Worm (Caenorhabditis elegans) whole organism, L4 larva: ENCODE measurements around the gene K08D8.1.

Source experiments
- F10B5.3 ChIP-seq: sonication (generic microtip); optimal IDR thresholded peaks from 2 replicates; lab custom pipeline; 2016; ENCODE audit warnings: mild to moderate bottlenecking, missing genetic modification characterization, missing compliant biosample characterization
- F37D6.2 ChIP-seq: sonication (generic microtip); optimal IDR thresholded peaks from 2 replicates; lab custom pipeline; 2016; ENCODE audit warnings: mild to moderate bottlenecking, missing genetic modification characterization, missing compliant biosample characterization
- Y105C5A.15 ChIP-seq: fragments of 200-800 bp; sonication (Bioruptor generic); IDR thresholded peaks from 2 replicates; pipeline ENCODE4 v1.3.6; 2022; ENCODE audit warnings: missing genetic modification characterization, missing compliant biosample characterization
- Y5F2A.4 ChIP-seq: fragments of 200-800 bp; sonication (Bioruptor generic); optimal IDR thresholded peaks from 2 replicates; lab custom pipeline; 2018; ENCODE audit warnings: mild to moderate bottlenecking, missing genetic modification characterization, missing compliant biosample characterization
- ZK337.2 ChIP-seq: fragments of 200-800 bp; sonication (Bioruptor generic); IDR thresholded peaks from 2 replicates; pipeline ENCODE4 v1.3.6; 2022; ENCODE audit warnings: missing genetic modification reagents, missing genetic modification characterization, missing compliant biosample characterization
- ZK546.5 ChIP-seq, 2 experiments: sonication (generic microtip); optimal IDR thresholded peaks; 2 replicates each; lab custom pipeline; 2017; ENCODE audit warnings: missing biosample characterization in 2 of 2, missing genetic modification characterization in 2 of 2
- aha-1 ChIP-seq: fragments of 150-350 bp; peaks from one replicate; lab custom pipeline; 2014; ENCODE audit warnings: missing biosample characterization, missing genetic modification characterization
- ceh-32 ChIP-seq: sonication (generic microtip); optimal IDR thresholded peaks from 2 replicates; lab custom pipeline; 2016; ENCODE audit warnings: mild to moderate bottlenecking, missing genetic modification characterization, missing compliant biosample characterization; ENCODE audit not compliant: poor library complexity
- ceh-44 ChIP-seq: fragments of 200-800 bp; sonication (Bioruptor generic); IDR thresholded peaks from 2 replicates; pipeline ENCODE4 v1.3.6; 2022; ENCODE audit warnings: missing genetic modification reagents, missing genetic modification characterization, missing compliant biosample characterization
- ceh-62 ChIP-seq: sonication (generic microtip); optimal IDR thresholded peaks from 2 replicates; lab custom pipeline; 2017; ENCODE audit warnings: missing biosample characterization, missing genetic modification characterization
- ces-1 ChIP-seq: fragments of 150-350 bp; sonication (generic microtip); optimal IDR thresholded peaks from 4 replicates; lab custom pipeline; 2014; ENCODE audit warnings: missing biosample characterization, missing genetic modification reagents, missing genetic modification characterization
- daf-16 ChIP-seq, 3 experiments: sonication (generic microtip); optimal IDR thresholded peaks; 2 replicates each; lab custom pipeline; 2016 to 2017; ENCODE audit warnings: missing genetic modification characterization in 3 of 3, missing genetic modification reagents in 3 of 3, mild to moderate bottlenecking in 2 of 3, missing compliant biosample characterization in 2 of 3, missing biosample characterization in 1 of 3, moderate library complexity in 1 of 3
- daf-8 ChIP-seq: fragments of 200-800 bp; sonication (Bioruptor generic); IDR thresholded peaks from 2 replicates; pipeline ENCODE4 v1.3.6; 2022; ENCODE audit warnings: missing genetic modification characterization, missing compliant biosample characterization
- dmd-6 ChIP-seq: fragments of 200-800 bp; sonication (Bioruptor generic); IDR thresholded peaks from 2 replicates; pipeline ENCODE4 v1.3.6; 2022; ENCODE audit warnings: missing genetic modification reagents, missing genetic modification characterization, missing compliant biosample characterization
- dmd-8 ChIP-seq: fragments of 200-800 bp; sonication (Bioruptor generic); IDR thresholded peaks from 2 replicates; pipeline ENCODE4 v1.3.6; 2022; ENCODE audit warnings: missing genetic modification characterization, missing compliant biosample characterization
- duxl-1 ChIP-seq: sonication (generic microtip); optimal IDR thresholded peaks from 2 replicates; lab custom pipeline; 2016; ENCODE audit warnings: mild to moderate bottlenecking, missing genetic modification characterization, moderate library complexity, missing compliant biosample characterization; ENCODE audit not compliant: poor library complexity
- dve-1 ChIP-seq: sonication (generic microtip); optimal IDR thresholded peaks from 2 replicates; lab custom pipeline; 2017; ENCODE audit warnings: antibody characterized with exemption, mild to moderate bottlenecking, missing genetic modification characterization, missing compliant biosample characterization; ENCODE audit not compliant: insufficient read depth
- fos-1 ChIP-seq: fragments of 150-350 bp; optimal IDR thresholded peaks from 2 replicates; lab custom pipeline; 2014; ENCODE audit warnings: missing biosample characterization, missing genetic modification characterization
- gei-8 ChIP-seq: fragments of 200-800 bp; sonication (Bioruptor generic); optimal IDR thresholded peaks from 2 replicates; lab custom pipeline; 2018; ENCODE audit warnings: mild to moderate bottlenecking, missing genetic modification characterization, missing compliant biosample characterization
- hlh-11 ChIP-seq: fragments of 200-800 bp; sonication (Bioruptor generic); optimal IDR thresholded peaks from 2 replicates; lab custom pipeline; 2018; ENCODE audit warnings: mild to moderate bottlenecking, missing genetic modification characterization, missing compliant biosample characterization
- hlh-30 ChIP-seq: sonication (generic microtip); optimal IDR thresholded peaks from 2 replicates; lab custom pipeline; 2017; ENCODE audit warnings: antibody characterized with exemption, mild to moderate bottlenecking, missing genetic modification characterization, missing compliant biosample characterization; ENCODE audit not compliant: insufficient read depth
- lim-7 ChIP-seq: fragments of 200-800 bp; sonication (Bioruptor generic); IDR thresholded peaks from 2 replicates; pipeline ENCODE4 v1.3.6; 2022; ENCODE audit warnings: missing genetic modification characterization, missing compliant biosample characterization
- lin-38 ChIP-seq: fragments of 200-800 bp; sonication (Bioruptor generic); IDR thresholded peaks from 2 replicates; pipeline ENCODE4 v1.3.6; 2022; ENCODE audit warnings: missing genetic modification reagents, missing genetic modification characterization, missing compliant biosample characterization
- lir-3 ChIP-seq: sonication (generic microtip); optimal IDR thresholded peaks from 2 replicates; lab custom pipeline; 2016; ENCODE audit warnings: mild to moderate bottlenecking, missing genetic modification characterization, missing compliant biosample characterization
- madf-5 ChIP-seq, 2 experiments: fragments of 200-800 bp; sonication (Bioruptor generic); IDR thresholded peaks; 2 replicates each; pipeline ENCODE4 v1.3.6; 2022; ENCODE audit warnings: missing compliant biosample characterization in 2 of 2, missing genetic modification characterization in 2 of 2
- madf-9 ChIP-seq: fragments of 200-800 bp; sonication (Bioruptor generic); conservative IDR thresholded peaks from 2 replicates; pipeline ENCODE4 v1.3.6; 2022; ENCODE audit warnings: missing genetic modification reagents, missing genetic modification characterization, missing compliant biosample characterization
- mdl-1 ChIP-seq, 2 experiments: fragments of 150-350 bp in 1 of 2; sonication (generic microtip) in 1 of 2; optimal IDR thresholded peaks; 2 replicates each; lab custom pipeline; 2014 to 2017; ENCODE audit warnings: missing biosample characterization in 2 of 2, missing genetic modification characterization in 2 of 2
- mes-2 ChIP-seq: sonication (generic microtip); optimal IDR thresholded peaks from 2 replicates; lab custom pipeline; 2016; ENCODE audit warnings: missing genotype, mild to moderate bottlenecking, missing genetic modification characterization, missing compliant biosample characterization; ENCODE audit not compliant: poor library complexity, severe bottlenecking
- mxl-2 ChIP-seq: fragments of 200-800 bp; sonication (Bioruptor generic); conservative IDR thresholded peaks from 2 replicates; pipeline ENCODE4 v1.3.6; 2022; ENCODE audit warnings: missing genetic modification reagents, missing genetic modification characterization, missing compliant biosample characterization
- mxl-3 ChIP-seq: fragments of 200-800 bp; sonication (Bioruptor generic); optimal IDR thresholded peaks from 2 replicates; lab custom pipeline; 2018; ENCODE audit warnings: mild to moderate bottlenecking, missing genetic modification characterization, missing compliant biosample characterization
- nhr-10 ChIP-seq: fragments of 150-350 bp; optimal IDR thresholded peaks from 2 replicates; lab custom pipeline; 2014; ENCODE audit warnings: missing biosample characterization, missing genetic modification characterization
- nhr-11 ChIP-seq: fragments of 150-350 bp; optimal IDR thresholded peaks from 2 replicates; lab custom pipeline; 2014; ENCODE audit warnings: missing biosample characterization, missing genetic modification characterization
- nhr-111 ChIP-seq: fragments of 200-800 bp; sonication (Bioruptor generic); optimal IDR thresholded peaks from 2 replicates; lab custom pipeline; 2018; ENCODE audit warnings: mild to moderate bottlenecking, missing genetic modification characterization, missing compliant biosample characterization
- nhr-28 ChIP-seq: fragments of 150-350 bp; optimal IDR thresholded peaks from 2 replicates; lab custom pipeline; 2014; ENCODE audit warnings: missing biosample characterization, missing genetic modification characterization
- nhr-41 ChIP-seq: fragments of 200-800 bp; sonication (Bioruptor generic); IDR thresholded peaks from 2 replicates; pipeline ENCODE4 v1.3.6; 2022; ENCODE audit warnings: missing genetic modification reagents, missing genetic modification characterization, missing compliant biosample characterization
- nhr-6 ChIP-seq: fragments of 150-350 bp; optimal IDR thresholded peaks from 2 replicates; lab custom pipeline; 2014; ENCODE audit warnings: missing biosample characterization, missing genetic modification characterization
- nhr-77 ChIP-seq: fragments of 150-350 bp; optimal IDR thresholded peaks from 2 replicates; lab custom pipeline; 2014; ENCODE audit warnings: missing biosample characterization, missing genetic modification characterization
- pqm-1 ChIP-seq: sonication (generic microtip); optimal IDR thresholded peaks from 2 replicates; lab custom pipeline; 2017; ENCODE audit warnings: missing biosample characterization, missing genetic modification characterization
- set-16 ChIP-seq: fragments of 200-800 bp; sonication (Bioruptor generic); IDR thresholded peaks from 2 replicates; pipeline ENCODE4 v1.3.6; 2022; ENCODE audit warnings: missing genetic modification reagents, missing genetic modification characterization, missing compliant biosample characterization
- snpc-4 ChIP-seq: fragments of 150-350 bp; optimal IDR thresholded peaks from 2 replicates; lab custom pipeline; 2014; ENCODE audit warnings: missing biosample characterization, missing genetic modification characterization
- unc-130 ChIP-seq: sonication (generic microtip); optimal IDR thresholded peaks from 2 replicates; lab custom pipeline; 2016; ENCODE audit warnings: missing genetic modification reagents, missing genetic modification characterization, missing compliant biosample characterization
- unc-39 ChIP-seq: sonication (generic microtip); optimal IDR thresholded peaks from 2 replicates; lab custom pipeline; 2017; ENCODE audit warnings: missing biosample characterization, missing genetic modification characterization
- vab-7 ChIP-seq: fragments of 200-800 bp; sonication (Bioruptor generic); IDR thresholded peaks from 2 replicates; pipeline ENCODE4 v1.3.6; 2022; ENCODE audit warnings: missing genetic modification reagents, missing genetic modification characterization, missing compliant biosample characterization
- zag-1 ChIP-seq: fragments of 150-350 bp; optimal IDR thresholded peaks from 2 replicates; lab custom pipeline; 2014; ENCODE audit warnings: missing biosample characterization, missing genetic modification characterization
- zfp-2 ChIP-seq: sonication (generic microtip); optimal IDR thresholded peaks from 2 replicates; lab custom pipeline; 2016; ENCODE audit warnings: mild to moderate bottlenecking, missing genetic modification characterization, missing compliant biosample characterization
- zfp-3 ChIP-seq: fragments of 200-800 bp; sonication (Bioruptor generic); conservative IDR thresholded peaks from 2 replicates; pipeline ENCODE4 v1.3.6; 2022; ENCODE audit warnings: missing genetic modification reagents, missing genetic modification characterization, missing compliant biosample characterization
- ztf-11 ChIP-seq: fragments of 150-350 bp; optimal IDR thresholded peaks from 2 replicates; lab custom pipeline; 2014; ENCODE audit warnings: missing biosample characterization, missing genetic modification characterization
- ztf-7 ChIP-seq: fragments of 150-350 bp; optimal IDR thresholded peaks from 2 replicates; lab custom pipeline; 2014; ENCODE audit warnings: missing biosample characterization, missing genetic modification characterization

The K08D8.1 gene

ce11 chrIV:12900267-12900666 is 8.0 kb downstream of the K08D8.1 start, which contains the start of gene K08D8.10:
TSS of gene K08D8.10 (plus strand) at chrIV:12900567.
- TF ChIP-seq daf-16 (GFP tag; optimal IDR thresholded peaks at IDR 0.05; lab: Kevin White, UChicago) (no peak), daf-16 (tag; optimal IDR thresholded peaks at IDR 0.05; lab: Kevin White, UChicago) (peak; percentile 9), madf-5 (GFP tag; IDR thresholded peaks at IDR 0.05; lab: Robert Waterston, UW) (no peak)
- TF ChIP-seq, all 104 proteins: peak for 1

DNA sequence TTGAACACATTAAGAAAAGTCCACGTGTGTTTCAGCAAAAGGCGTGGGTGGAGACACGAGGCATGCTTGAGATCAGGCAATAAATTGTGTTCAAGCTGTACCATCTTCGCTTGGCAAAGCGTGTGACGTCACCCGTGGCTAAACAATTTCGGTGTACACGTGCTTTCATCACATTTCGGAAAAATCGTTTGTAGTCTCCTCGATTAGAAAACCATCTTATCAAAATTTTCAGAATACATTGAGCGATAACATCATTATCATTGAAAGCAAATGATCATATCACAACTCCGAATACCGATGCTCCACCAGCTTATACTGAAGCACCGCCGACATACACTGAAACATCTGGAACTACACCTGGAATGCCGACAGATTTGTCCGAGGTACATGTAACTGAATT is 9.3 kb downstream of the K08D8.1 start:
- no peak for TF ChIP-seq unc-130 (GFP tag; lab: Kevin White, UChicago)
- peak; percentile 19 for TF ChIP-seq hlh-30 (tag; lab: Kevin White, UChicago)
- TF ChIP-seq hlh-11 (tag; lab: Kevin White, UChicago) = peak; percentile 20
- no peak for TF ChIP-seq madf-9 (GFP tag; lab: Robert Waterston, UW)
- TF ChIP-seq dmd-8 (GFP tag; lab: Robert Waterston, UW) = no peak
- TF ChIP-seq mdl-1 (tag; optimal IDR thresholded peaks at IDR 0.05; lab: Kevin White, UChicago) = peak in 1 of 2 experiments; percentile 16
- TF ChIP-seq ZK546.5 (tag; optimal IDR thresholded peaks at IDR 0.05; lab: Kevin White, UChicago) = no peak
- no peak for TF ChIP-seq lir-3 (tag; lab: Kevin White, UChicago)
- no peak for TF ChIP-seq nhr-10 (tag; lab: Kevin White, UChicago)
- no peak for TF ChIP-seq F10B5.3 (tag; lab: Kevin White, UChicago)
- no peak for TF ChIP-seq Y5F2A.4 (GFP tag; lab: Kevin White, UChicago)
- no peak for TF ChIP-seq vab-7 (GFP tag; lab: Robert Waterston, UW)
- TF ChIP-seq nhr-41 = no peak
- no peak for TF ChIP-seq unc-39 (tag; lab: Kevin White, UChicago)
- TF ChIP-seq nhr-11 (tag; lab: Kevin White, UChicago) = no peak
- TF ChIP-seq lin-38 (GFP tag; lab: Robert Waterston, UW) = no peak
- no peak for TF ChIP-seq ceh-44 (GFP tag; lab: Robert Waterston, UW)
- TF ChIP-seq snpc-4 = no peak
- no peak for TF ChIP-seq zfp-2 (tag; lab: Kevin White, UChicago)
- TF ChIP-seq nhr-111 (GFP tag; lab: Kevin White, UChicago) = no peak
- TF ChIP-seq daf-8 (GFP tag; lab: Robert Waterston, UW) = no peak
- TF ChIP-seq F37D6.2 = no peak
- peak; percentile 33 for TF ChIP-seq nhr-77 (tag; lab: Kevin White, UChicago)
- TF ChIP-seq ceh-32 (tag; lab: Kevin White, UChicago) = no peak
- TF ChIP-seq mxl-2 = no peak
- TF ChIP-seq set-16 = no peak
- TF ChIP-seq zag-1 = no peak
- TF ChIP-seq dmd-6 (GFP tag; lab: Robert Waterston, UW) = peak; percentile 81
- no peak for TF ChIP-seq zfp-3 (GFP tag; lab: Robert Waterston, UW)
- TF ChIP-seq lim-7 = no peak
- TF ChIP-seq pqm-1 (tag; lab: Kevin White, UChicago) = peak; percentile 18
- TF ChIP-seq ces-1 (GFP tag; lab: Kevin White, UChicago) = no peak
- no peak for TF ChIP-seq ZK337.2 (GFP tag; lab: Robert Waterston, UW)
- no peak for TF ChIP-seq gei-8
- TF ChIP-seq mes-2 (tag; lab: Kevin White, UChicago) = no peak
- TF ChIP-seq nhr-28 (tag; lab: Kevin White, UChicago) = peak; percentile 67
- TF ChIP-seq daf-16 (GFP tag; optimal IDR thresholded peaks at IDR 0.05; lab: Kevin White, UChicago) = no peak
- TF ChIP-seq daf-16 (tag; optimal IDR thresholded peaks at IDR 0.05; lab: Kevin White, UChicago) = peak; percentile 30
- peak; percentile 19 for TF ChIP-seq mxl-3 (GFP tag; lab: Kevin White, UChicago)
- TF ChIP-seq dve-1 (tag; lab: Kevin White, UChicago) = peak; percentile 3
- TF ChIP-seq nhr-6 = no peak
- TF ChIP-seq ceh-62 (tag; lab: Kevin White, UChicago) = no peak
- TF ChIP-seq aha-1 (tag; lab: Kevin White, UChicago) = no peak
- TF ChIP-seq fos-1 (tag; lab: Kevin White, UChicago) = no peak
- TF ChIP-seq ztf-11 (tag; lab: Kevin White, UChicago) = no peak
- no peak for TF ChIP-seq ztf-7
- TF ChIP-seq duxl-1 = no peak
- no peak for TF ChIP-seq Y105C5A.15 (GFP tag; lab: Robert Waterston, UW)
